Fruit fly (Drosophila melanogaster) Kc167 (cell line): ENCODE results near the gene CycE.

Experiments
- Myc ChIP-seq: fragments of >200 bp; optimal IDR thresholded peaks from 2 replicates; lab custom pipeline; 2017; ENCODE audit warnings: missing external identifiers
- h ChIP-seq: fragments of >200 bp; optimal IDR thresholded peaks from 3 replicates; lab custom pipeline; 2018; ENCODE audit warnings: missing external identifiers

dm6 chr2L:15763401-15763800 is 15.5 kb upstream of the CycE start:
- TF ChIP-seq h (lab: Kevin White, UChicago) (no peak), Myc (lab: Kevin White, UChicago) (no peak)
